Fruit fly (Drosophila melanogaster) S2 (cell line): ENCODE data around the gene Dlc90F.

ENCODE experiments used
- CG8478 ChIP-seq: fragments of >200 bp; optimal IDR thresholded peaks from 2 replicates; lab custom pipeline; 2018
- CTCF ChIP-seq, 2 experiments: fragments of >200 bp; optimal IDR thresholded peaks; 2 replicates each; lab custom pipeline; 2018

- TF ChIP-seq CG8478 (lab: Kevin White, UChicago) (no peak), CTCF (optimal IDR thresholded peaks at IDR 0.05; lab: Kevin White, UChicago) (no peak)
These were observed 47.2 kb upstream of the Dlc90F start for dm6 chr3R:18251876-18252275.
